Worm (Caenorhabditis elegans) whole organism, late embryonic: ENCODE results near the gene F42A6.6.

Experiments
- C08G9.2 ChIP-seq: sonication (generic microtip); optimal IDR thresholded peaks from 2 replicates; lab custom pipeline; 2016; ENCODE audit warnings: mild to moderate bottlenecking, missing genetic modification characterization, moderate library complexity, missing compliant biosample characterization
- K02D7.2 ChIP-seq: sonication (generic microtip); optimal IDR thresholded peaks from 2 replicates; lab custom pipeline; 2017; ENCODE audit warnings: mild to moderate bottlenecking, missing genetic modification characterization, missing compliant biosample characterization
- T23F11.4 ChIP-seq: fragments of 200-800 bp; sonication (Bioruptor generic); optimal IDR thresholded peaks from 2 replicates; lab custom pipeline; 2018; ENCODE audit warnings: mild to moderate bottlenecking, missing genetic modification characterization, missing compliant biosample characterization
- ahr-1 ChIP-seq: sonication (generic microtip); optimal IDR thresholded peaks from 2 replicates; lab custom pipeline; 2016; ENCODE audit warnings: missing genetic modification characterization, missing compliant biosample characterization
- ama-1 ChIP-seq: fragments of 150-350 bp; optimal IDR thresholded peaks from 2 replicates; lab custom pipeline; 2014
- ceh-14 ChIP-seq: sonication (generic microtip); optimal IDR thresholded peaks from 2 replicates; lab custom pipeline; 2016; ENCODE audit warnings: missing genotype, missing genetic modification characterization, missing compliant biosample characterization
- ceh-18 ChIP-seq: sonication (generic microtip); optimal IDR thresholded peaks from 2 replicates; lab custom pipeline; 2016; ENCODE audit warnings: missing genetic modification characterization, missing compliant biosample characterization
- ceh-2 ChIP-seq: sonication (generic microtip); optimal IDR thresholded peaks from 2 replicates; lab custom pipeline; 2016; ENCODE audit warnings: missing genotype, missing genetic modification characterization, missing compliant biosample characterization
- ceh-24 ChIP-seq: sonication (generic microtip); optimal IDR thresholded peaks from 2 replicates; lab custom pipeline; 2016; ENCODE audit warnings: mild to moderate bottlenecking, missing genetic modification characterization, missing compliant biosample characterization
- ceh-30 ChIP-seq: fragments of 150-350 bp; optimal IDR thresholded peaks from 2 replicates; lab custom pipeline; 2014; ENCODE audit warnings: missing biosample characterization, missing genetic modification characterization
- ceh-34 ChIP-seq: sonication (generic microtip); optimal IDR thresholded peaks from 2 replicates; lab custom pipeline; 2016; ENCODE audit warnings: mild to moderate bottlenecking, missing genetic modification characterization, missing compliant biosample characterization
- ceh-45 ChIP-seq: fragments of 200-800 bp; sonication (Bioruptor generic); IDR thresholded peaks from 2 replicates; pipeline ENCODE4 v1.3.6; 2022; ENCODE audit warnings: missing genetic modification reagents, missing genetic modification characterization, missing compliant biosample characterization
- ceh-6 ChIP-seq: fragments of 200-800 bp; sonication (Bioruptor generic); optimal IDR thresholded peaks from 2 replicates; lab custom pipeline; 2018; ENCODE audit warnings: mild to moderate bottlenecking, missing genetic modification characterization, missing compliant biosample characterization
- ceh-9 ChIP-seq: sonication (generic microtip); optimal IDR thresholded peaks from 2 replicates; lab custom pipeline; 2016; ENCODE audit warnings: mild to moderate bottlenecking, missing genetic modification characterization, inconsistent platforms, missing compliant biosample characterization
- che-1 ChIP-seq: sonication (generic microtip); optimal IDR thresholded peaks from 2 replicates; lab custom pipeline; 2016; ENCODE audit warnings: mild to moderate bottlenecking, missing genetic modification characterization, missing compliant biosample characterization
- dmd-4 ChIP-seq: sonication (generic microtip); optimal IDR thresholded peaks from 2 replicates; lab custom pipeline; 2016; ENCODE audit warnings: borderline replicate concordance, missing genetic modification characterization, missing compliant biosample characterization
- dve-1 ChIP-seq: sonication (generic microtip); optimal IDR thresholded peaks from 2 replicates; lab custom pipeline; 2017; ENCODE audit warnings: antibody characterized with exemption, mild to moderate bottlenecking, missing genetic modification characterization, missing compliant biosample characterization
- elt-4 ChIP-seq: sonication (generic microtip); optimal IDR thresholded peaks from 2 replicates; lab custom pipeline; 2016; ENCODE audit warnings: missing genetic modification characterization, missing compliant biosample characterization
- eyg-1 ChIP-seq: sonication (generic microtip); optimal IDR thresholded peaks from 2 replicates; lab custom pipeline; 2016; ENCODE audit warnings: missing genotype, missing genetic modification characterization, missing compliant biosample characterization
- fax-1 ChIP-seq: sonication (generic microtip); optimal IDR thresholded peaks from 2 replicates; lab custom pipeline; 2016; ENCODE audit warnings: missing genotype, missing genetic modification characterization, missing compliant biosample characterization
- fkh-10 ChIP-seq: fragments of 150-350 bp; optimal IDR thresholded peaks from 2 replicates; lab custom pipeline; 2014; ENCODE audit warnings: missing biosample characterization, missing genetic modification reagents, missing genetic modification characterization
- fkh-6 ChIP-seq: sonication (generic microtip); optimal IDR thresholded peaks from 2 replicates; lab custom pipeline; 2016; ENCODE audit warnings: missing genetic modification characterization, missing compliant biosample characterization
- gmeb-2 ChIP-seq: sonication (generic microtip); optimal IDR thresholded peaks from 2 replicates; lab custom pipeline; 2016; ENCODE audit warnings: missing genetic modification characterization, inconsistent platforms, missing compliant biosample characterization
- hlh-13 ChIP-seq: fragments of 200-800 bp; sonication (Bioruptor generic); optimal IDR thresholded peaks from 2 replicates; lab custom pipeline; 2018; ENCODE audit warnings: mild to moderate bottlenecking, missing genetic modification characterization, missing compliant biosample characterization
- hlh-30 ChIP-seq: sonication (generic microtip); optimal IDR thresholded peaks from 2 replicates; lab custom pipeline; 2017; ENCODE audit warnings: antibody characterized with exemption, missing genetic modification characterization, missing compliant biosample characterization; ENCODE audit not compliant: insufficient read depth
- hlh-6 ChIP-seq: sonication (generic microtip); optimal IDR thresholded peaks from 2 replicates; lab custom pipeline; 2016; ENCODE audit warnings: missing genotype, missing genetic modification characterization, missing compliant biosample characterization
- hlh-8 ChIP-seq: sonication (generic microtip); optimal IDR thresholded peaks from 2 replicates; lab custom pipeline; 2016; ENCODE audit warnings: missing genotype, missing genetic modification characterization, missing compliant biosample characterization
- lim-6 ChIP-seq: sonication (generic microtip); optimal IDR thresholded peaks from 2 replicates; lab custom pipeline; 2016; ENCODE audit warnings: missing genetic modification characterization, missing compliant biosample characterization
- lin-11 ChIP-seq: fragments of 200-800 bp; sonication (Bioruptor generic); optimal IDR thresholded peaks from 2 replicates; lab custom pipeline; 2018; ENCODE audit warnings: mild to moderate bottlenecking, missing genetic modification characterization, missing compliant biosample characterization
- mec-3 ChIP-seq: sonication (generic microtip); optimal IDR thresholded peaks from 2 replicates; lab custom pipeline; 2016; ENCODE audit warnings: borderline replicate concordance, missing genetic modification characterization, missing compliant biosample characterization
- nhr-11 ChIP-seq: fragments of 150-350 bp; optimal IDR thresholded peaks from 2 replicates; lab custom pipeline; 2014; ENCODE audit warnings: missing biosample characterization, missing genetic modification characterization
- npax-4 ChIP-seq: sonication (generic microtip); optimal IDR thresholded peaks from 2 replicates; lab custom pipeline; 2016; ENCODE audit warnings: missing genetic modification characterization, missing compliant biosample characterization
- odd-2 ChIP-seq: sonication (generic microtip); optimal IDR thresholded peaks from 2 replicates; lab custom pipeline; 2017; ENCODE audit warnings: antibody characterized with exemption, mild to moderate bottlenecking, missing genetic modification characterization, missing compliant biosample characterization
- pag-3 ChIP-seq: sonication (generic microtip); optimal IDR thresholded peaks from 2 replicates; lab custom pipeline; 2016; ENCODE audit warnings: missing compliant biosample characterization, missing genetic modification characterization, borderline replicate concordance
- pax-1 ChIP-seq: fragments of 150-350 bp; optimal IDR thresholded peaks from 2 replicates; lab custom pipeline; 2014; ENCODE audit warnings: missing biosample characterization, missing genetic modification characterization
- pha-4 ChIP-seq: fragments of 150-350 bp; optimal IDR thresholded peaks from 2 replicates; lab custom pipeline; 2018; ENCODE audit warnings: missing biosample characterization, missing genetic modification reagents, missing genetic modification characterization
- ref-2 ChIP-seq: sonication (generic microtip); optimal IDR thresholded peaks from 2 replicates; lab custom pipeline; 2016; ENCODE audit warnings: missing genetic modification characterization, missing compliant biosample characterization
- rnt-1 ChIP-seq: sonication (generic microtip); optimal IDR thresholded peaks from 2 replicates; lab custom pipeline; 2016; ENCODE audit warnings: missing genetic modification characterization, missing compliant biosample characterization
- sdc-2 ChIP-seq: sonication (generic microtip); optimal IDR thresholded peaks from 2 replicates; lab custom pipeline; 2016; ENCODE audit warnings: missing genotype, missing genetic modification characterization, missing compliant biosample characterization
- sox-2 ChIP-seq: fragments of 200-800 bp; sonication (Bioruptor generic); IDR thresholded peaks from 2 replicates; pipeline ENCODE4 v1.3.6; 2022; ENCODE audit warnings: missing genetic modification reagents, missing genetic modification characterization, missing compliant biosample characterization
- tbx-2 ChIP-seq: sonication (generic microtip); optimal IDR thresholded peaks from 2 replicates; lab custom pipeline; 2016; ENCODE audit warnings: missing genetic modification characterization, missing compliant biosample characterization
- tbx-7 ChIP-seq: sonication (generic microtip); optimal IDR thresholded peaks from 2 replicates; lab custom pipeline; 2016; ENCODE audit warnings: missing genotype, missing genetic modification characterization, missing compliant biosample characterization
- ttx-3 ChIP-seq: sonication (generic microtip); optimal IDR thresholded peaks from 2 replicates; lab custom pipeline; 2016; ENCODE audit warnings: missing genetic modification reagents, missing genetic modification characterization, missing compliant biosample characterization
- unc-42 ChIP-seq: sonication (generic microtip); optimal IDR thresholded peaks from 2 replicates; lab custom pipeline; 2016; ENCODE audit warnings: missing genotype, missing genetic modification characterization, missing compliant biosample characterization
- unc-55 ChIP-seq: sonication (generic microtip); optimal IDR thresholded peaks from 2 replicates; lab custom pipeline; 2017; ENCODE audit warnings: missing biosample characterization, missing genetic modification reagents, missing genetic modification characterization
- unc-86 ChIP-seq: sonication (generic microtip); optimal IDR thresholded peaks from 2 replicates; lab custom pipeline; 2016; ENCODE audit warnings: missing genetic modification characterization, missing compliant biosample characterization
- ztf-16 ChIP-seq: sonication (generic microtip); optimal IDR thresholded peaks from 2 replicates; lab custom pipeline; 2017; ENCODE audit warnings: missing genetic modification characterization, missing compliant biosample characterization

Gene F42A6.6

DNA sequence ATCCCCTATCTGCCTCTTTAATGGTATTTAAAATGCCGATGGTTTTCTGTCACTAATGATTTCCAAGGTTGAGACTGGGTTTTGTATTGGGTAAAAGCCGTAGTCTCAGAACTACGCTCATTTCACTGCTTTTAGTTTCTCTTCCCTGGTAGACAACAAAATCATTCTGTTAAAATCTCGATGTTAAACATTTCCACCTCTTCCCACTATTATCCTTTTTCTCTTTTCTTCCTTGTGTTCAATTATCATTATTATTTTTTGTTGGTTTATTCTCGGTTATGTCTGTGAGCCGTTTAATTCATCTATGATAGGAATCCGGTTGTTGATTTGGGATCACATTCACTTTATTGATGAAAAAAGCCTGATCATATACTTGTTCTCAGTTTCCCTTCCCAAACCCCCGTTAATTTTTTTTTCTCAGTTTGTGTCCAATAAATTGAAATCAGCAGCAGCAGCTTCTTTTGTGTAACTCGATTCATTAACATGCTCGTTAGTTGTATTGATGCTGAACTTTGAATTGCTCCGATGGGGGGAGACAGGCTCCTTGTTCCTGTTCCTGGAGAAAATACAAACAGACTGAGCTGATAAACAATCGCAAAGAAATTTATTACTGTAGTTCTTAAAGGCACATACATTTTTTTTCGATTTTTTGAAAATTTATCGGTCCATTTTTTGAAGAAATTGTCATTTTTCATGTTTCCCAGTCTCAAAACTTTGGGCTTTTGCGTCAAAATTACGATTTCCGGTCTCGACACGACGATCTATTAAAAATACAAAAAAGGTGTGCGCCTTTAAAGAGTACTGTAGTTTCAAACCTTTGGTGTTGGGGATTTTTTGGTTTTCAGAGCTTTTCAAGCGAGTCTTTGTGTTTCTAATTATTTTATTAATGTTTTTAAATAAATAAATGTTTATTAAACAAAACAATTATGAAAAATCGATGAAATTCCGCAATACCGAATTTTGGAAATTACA lies 39.8 kb downstream of the F42A6.6 start:
- TF ChIP-seq ceh-14 (tag; lab: Kevin White, UChicago) (no peak), ref-2 (no peak), K02D7.2 (tag; lab: Kevin White, UChicago) (no peak), ttx-3 (no peak), hlh-30 (tag; lab: Kevin White, UChicago) (no peak), fax-1 (no peak)

ce11 chrIV:3294553-3295185 lies 42.0 kb downstream of the F42A6.6 start, which contains the start of gene W08E12.7:
Gene W08E12.7, plus strand, starts transcription at chrIV:3295135.
- TF ChIP-seq ama-1 (lab: Kevin White, UChicago) (no peak), hlh-30 (tag; lab: Kevin White, UChicago) (peak; percentile 85), eyg-1 (tag; lab: Kevin White, UChicago) (peak; percentile 42), fkh-10 (GFP tag; lab: Kevin White, UChicago) (no peak), sdc-2 (tag; lab: Kevin White, UChicago) (peak; percentile 0), ceh-45 (GFP tag; lab: Robert Waterston, UW) (0 out of 2 replicates have a peak, but pooled peaks have one; percentile 10), ceh-34 (tag; lab: Kevin White, UChicago) (peak; percentile 91), lim-6 (tag; lab: Kevin White, UChicago) (no peak), pag-3 (tag; lab: Kevin White, UChicago) (no peak), unc-55 (GFP tag; lab: Kevin White, UChicago) (peak; percentile 63), pax-1 (tag; lab: Kevin White, UChicago) (peak; percentile 34), tbx-2 (peak; percentile 91), hlh-13 (GFP tag; lab: Kevin White, UChicago) (no peak), ceh-24 (peak; percentile 21), hlh-8 (tag; lab: Kevin White, UChicago) (peak; percentile 84), ceh-14 (tag; lab: Kevin White, UChicago) (peak; percentile 78), elt-4 (tag; lab: Kevin White, UChicago) (no peak), ceh-30 (peak; percentile 23), hlh-6 (no peak), K02D7.2 (tag; lab: Kevin White, UChicago) (peak; percentile 3), tbx-7 (tag; lab: Kevin White, UChicago) (peak; percentile 33), nhr-11 (tag; lab: Kevin White, UChicago) (no peak), C08G9.2 (tag; lab: Kevin White, UChicago) (peak; percentile 65), mec-3 (no peak), dmd-4 (tag; lab: Kevin White, UChicago) (peak; percentile 69), odd-2 (tag; lab: Kevin White, UChicago) (no peak), lin-11 (tag; lab: Kevin White, UChicago) (peak; percentile 17), che-1 (tag; lab: Kevin White, UChicago) (peak; percentile 25), unc-42 (tag; lab: Kevin White, UChicago) (peak; percentile 72), ztf-16 (tag; lab: Kevin White, UChicago) (peak; percentile 41), fax-1 (peak; percentile 78), ref-2 (peak; percentile 91), pha-4 (tag; lab: Kevin White, UChicago) (no peak), rnt-1 (tag; lab: Kevin White, UChicago) (peak; percentile 86), ceh-18 (tag; lab: Kevin White, UChicago) (peak; percentile 87), ceh-6 (GFP tag; lab: Kevin White, UChicago) (peak; percentile 22), npax-4 (peak; percentile 4), unc-86 (tag; lab: Kevin White, UChicago) (peak; percentile 70), T23F11.4 (peak; percentile 17), ceh-2 (tag; lab: Kevin White, UChicago) (peak; percentile 72), sox-2 (GFP tag; lab: Robert Waterston, UW) (peak; percentile 49), dve-1 (peak; percentile 74), ceh-9 (no peak), gmeb-2 (tag; lab: Kevin White, UChicago) (no peak), fkh-6 (tag; lab: Kevin White, UChicago) (no peak), ahr-1 (tag; lab: Kevin White, UChicago) (peak; percentile 25)
